Fruit fly (Drosophila melanogaster): ENCODE results near the gene CG42557.

Gene CG42557

DNA sequence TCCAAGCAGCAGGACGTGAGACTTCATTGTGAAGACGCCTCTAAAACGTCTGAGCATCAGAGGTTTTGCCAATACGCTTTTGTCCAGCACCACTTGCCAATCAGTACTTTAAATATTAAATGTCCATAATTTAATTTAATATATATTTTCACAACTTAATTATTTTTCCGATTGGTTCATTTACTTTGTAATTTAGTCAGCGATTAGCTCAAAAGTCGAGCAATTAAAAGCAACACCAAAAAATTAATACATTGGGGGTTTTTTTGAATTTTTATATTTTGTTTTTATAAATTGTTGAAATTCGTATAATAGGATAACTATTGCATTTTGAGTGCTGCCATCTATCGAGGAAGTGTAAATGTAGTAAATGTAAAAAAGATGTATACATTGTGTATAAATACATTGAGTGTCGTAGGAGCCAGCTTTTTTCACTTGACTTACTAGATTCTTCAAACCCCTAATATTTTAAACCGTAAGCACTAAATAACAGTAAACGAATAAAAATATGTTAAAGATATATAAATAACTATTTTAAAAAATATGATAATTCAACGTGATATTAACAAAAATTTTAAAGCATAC is 29.2 kb upstream of the CG42557 start, which contains the start of gene CG15517 (continued):
- no peak for TF ChIP-seq disco-r (GFP tag; optimal IDR thresholded peaks at IDR 0.05)
- no peak for TF ChIP-seq kay (GFP tag; optimal IDR thresholded peaks at IDR 0.05)
- TF ChIP-seq CG3065 (GFP tag; optimal IDR thresholded peaks at IDR 0.05): no peak
- TF ChIP-seq Gug (GFP tag; IDR thresholded peaks at IDR 0.05): no peak
- TF ChIP-seq sens (GFP tag): no peak
- TF ChIP-seq Dll (GFP tag; IDR thresholded peaks at IDR 0.05; ENCODE audit: partially characterized antibody): no peak
- TF ChIP-seq jing (GFP tag; optimal IDR thresholded peaks at IDR 0.05): no peak
- TF ChIP-seq pnt (GFP tag; optimal IDR thresholded peaks at IDR 0.05): no peak
- TF ChIP-seq Hsf (GFP tag; optimal IDR thresholded peaks at IDR 0.05): no peak
- no peak for TF ChIP-seq Nf-YC (tag; optimal IDR thresholded peaks at IDR 0.05)
- peak; percentile 53 for TF ChIP-seq Ets65A (GFP tag)
- no peak for TF ChIP-seq Meics (GFP tag; optimal IDR thresholded peaks at IDR 0.05)
- TF ChIP-seq CG6854 (GFP tag; optimal IDR thresholded peaks at IDR 0.05): no peak
- no peak for TF ChIP-seq croc (GFP tag; conservative IDR thresholded peaks at IDR 0.05)
- TF ChIP-seq CG8944 (GFP tag; optimal IDR thresholded peaks at IDR 0.05): no peak
- no peak for TF ChIP-seq chif (GFP tag; optimal IDR thresholded peaks at IDR 0.05)
- TF ChIP-seq insv (GFP tag; optimal IDR thresholded peaks at IDR 0.05): no peak
- TF ChIP-seq Bteb2 (GFP tag; optimal IDR thresholded peaks at IDR 0.05): no peak
- no peak for TF ChIP-seq odd (GFP tag; optimal IDR thresholded peaks at IDR 0.05)
- no peak for TF ChIP-seq btn (GFP tag; optimal IDR thresholded peaks at IDR 0.05)
- no peak for TF ChIP-seq CG31441 (GFP tag; IDR thresholded peaks at IDR 0.05)
- TF ChIP-seq CG11504 (tag; optimal IDR thresholded peaks at IDR 0.05): peak; percentile 70
- TF ChIP-seq YL-1 (GFP tag; optimal IDR thresholded peaks at IDR 0.05): no peak
- no peak for TF ChIP-seq pho (GFP tag; optimal IDR thresholded peaks at IDR 0.05)
- no peak for TF ChIP-seq zfh1 (GFP tag; IDR thresholded peaks at IDR 0.05)
- TF ChIP-seq CG8388 (GFP tag; optimal IDR thresholded peaks at IDR 0.05): no peak
- TF ChIP-seq CG1792 (GFP tag; optimal IDR thresholded peaks at IDR 0.05): no peak
- no peak for TF ChIP-seq Eip74EF (GFP tag; optimal IDR thresholded peaks at IDR 0.05)
- no peak for TF ChIP-seq NC2α (GFP tag; optimal IDR thresholded peaks at IDR 0.05)
- no peak for TF ChIP-seq bbx (GFP tag; IDR thresholded peaks at IDR 0.05; ENCODE audit: partially characterized antibody)
- no peak for TF ChIP-seq sqz (GFP tag; optimal IDR thresholded peaks at IDR 0.05)
- no peak for TF ChIP-seq ac (GFP tag; optimal IDR thresholded peaks at IDR 0.05)
- no peak for TF ChIP-seq CG15601 (tag; optimal IDR thresholded peaks at IDR 0.05)
- no peak for TF ChIP-seq CG11398 (GFP tag; optimal IDR thresholded peaks at IDR 0.05)
- TF ChIP-seq CG17359 (tag; optimal IDR thresholded peaks at IDR 0.05): no peak
- TF ChIP-seq vnd (GFP tag; IDR thresholded peaks at IDR 0.05; ENCODE audit: partially characterized antibody): no peak
- TF ChIP-seq repo (GFP tag; optimal IDR thresholded peaks at IDR 0.05): no peak
- TF ChIP-seq Ada2b (GFP tag; IDR thresholded peaks at IDR 0.05): no peak
- TF ChIP-seq CG7839 (tag; optimal IDR thresholded peaks at IDR 0.05): peak; percentile 38
- TF ChIP-seq Sin3A (optimal IDR thresholded peaks at IDR 0.05): no peak
- TF ChIP-seq CG4424 (GFP tag; optimal IDR thresholded peaks at IDR 0.05): no peak
- peak; percentile 18 for TF ChIP-seq Hmr (GFP tag; optimal IDR thresholded peaks at IDR 0.05)
- TF ChIP-seq CG13775 (GFP tag; optimal IDR thresholded peaks at IDR 0.05): no peak
- TF ChIP-seq amos (GFP tag; IDR thresholded peaks at IDR 0.05; ENCODE audit: partially characterized antibody): peak; percentile 67; the same call in 1 of the 2 replicates
- no peak for TF ChIP-seq CG14667 (GFP tag; IDR thresholded peaks at IDR 0.05)
- no peak for TF ChIP-seq CG4360 (GFP tag; IDR thresholded peaks at IDR 0.05)
- no peak for TF ChIP-seq Asciz (GFP tag; optimal IDR thresholded peaks at IDR 0.05)
- no peak for TF ChIP-seq usp (GFP tag; optimal IDR thresholded peaks at IDR 0.05)
- no peak for TF ChIP-seq bsh (GFP tag; optimal IDR thresholded peaks at IDR 0.05)
- no peak for TF ChIP-seq CG2875 (GFP tag; optimal IDR thresholded peaks at IDR 0.05)
- TF ChIP-seq CG9817 (tag; optimal IDR thresholded peaks at IDR 0.05): peak; percentile 32
